Worm (Caenorhabditis elegans) whole organism, L4/young adult: Measurements from ENCODE around the gene unc-42.

Source experiments
- W03F9.2 ChIP-seq: fragments of 150-350 bp; optimal IDR thresholded peaks from 2 replicates; lab custom pipeline; 2014; ENCODE audit warnings: missing biosample characterization, missing genetic modification characterization
- dao-5 ChIP-seq: sonication (generic microtip); optimal IDR thresholded peaks from 2 replicates; lab custom pipeline; 2016; ENCODE audit warnings: missing genotype, missing genetic modification characterization, moderate library complexity, missing compliant biosample characterization
- him-1 ChIP-seq: sonication (generic microtip); optimal IDR thresholded peaks from 2 replicates; lab custom pipeline; 2016; ENCODE audit warnings: missing genotype, missing genetic modification reagents, missing genetic modification characterization, missing compliant biosample characterization

The unc-42 gene

ce11 chrV:9763759-9764158 lies 5.4 kb downstream of the unc-42 start:
- TF ChIP-seq W03F9.2 (no peak), dao-5 (tag; lab: Kevin White, UChicago) (no peak), him-1 (tag; lab: Kevin White, UChicago) (no peak)

- TF ChIP-seq W03F9.2 (no peak), dao-5 (tag; lab: Kevin White, UChicago) (no peak), him-1 (tag; lab: Kevin White, UChicago) (no peak)
Observed at ce11 chrV:9758437-9758836, 10.8 kb downstream of the unc-42 start.

DNA sequence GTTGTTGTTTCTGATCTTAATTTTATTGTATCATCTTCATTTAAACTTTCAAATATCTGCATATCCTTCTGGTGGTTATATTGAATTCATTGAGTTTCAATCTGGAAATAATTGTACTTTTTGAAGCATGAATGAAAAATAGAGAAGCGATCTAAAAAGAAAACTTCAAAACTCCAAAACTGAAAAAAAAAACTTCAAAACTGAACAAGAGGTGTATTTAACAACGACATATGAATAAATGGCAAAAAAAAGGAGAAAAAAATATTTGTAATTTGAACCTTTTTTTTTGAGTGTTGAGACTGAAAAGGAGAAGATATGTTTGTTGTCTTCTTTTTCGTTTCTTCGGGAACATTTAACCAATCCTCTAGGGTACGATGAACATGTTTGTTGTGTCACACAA lies 11.3 kb downstream of the unc-42 start, which contains the start of gene F58E6.11:
F58E6.11 (minus strand) TSS at position 101 of the 400 bp plus-strand sequence.
- TF ChIP-seq W03F9.2 (no peak), dao-5 (tag; lab: Kevin White, UChicago) (no peak), him-1 (tag; lab: Kevin White, UChicago) (no peak)

- TF ChIP-seq him-1 (tag; lab: Kevin White, UChicago), result no peak
- no peak for TF ChIP-seq dao-5 (tag; lab: Kevin White, UChicago)
- no peak for TF ChIP-seq W03F9.2
Observed at ce11 chrV:9756242-9756641, 12.9 kb downstream of the unc-42 start, which contains the start of gene hrg-3. TSS of gene hrg-3 (plus strand) at chrV:9756468.

- no peak for TF ChIP-seq W03F9.2
- no peak for TF ChIP-seq dao-5 (tag; lab: Kevin White, UChicago)
- TF ChIP-seq him-1 (tag; lab: Kevin White, UChicago), result no peak
Observed at ce11 chrV:9755725-9756124, 13.5 kb downstream of the unc-42 start, which contains the start of gene F58E6.8. TSS of gene F58E6.8 (minus strand) at chrV:9755825.

DNA sequence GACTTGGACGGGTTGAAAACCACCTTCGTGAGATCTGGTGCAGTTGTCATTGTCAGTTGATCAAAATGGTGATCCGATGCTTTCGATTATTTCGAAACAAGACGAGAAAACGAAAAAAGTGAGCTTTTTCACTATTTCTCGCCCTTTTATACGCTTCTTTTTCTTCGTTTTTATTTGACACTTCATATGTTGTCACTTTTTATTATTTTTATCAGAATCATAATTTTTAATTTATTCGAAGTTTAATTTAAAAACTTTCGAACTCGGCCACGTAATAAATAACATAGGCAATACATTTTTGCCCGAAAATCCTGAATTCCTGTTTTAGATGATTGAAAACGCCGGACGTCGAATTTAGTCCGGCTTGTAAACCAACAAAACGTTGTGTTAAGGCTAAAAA lies 14.7 kb downstream of the unc-42 start, which contains the start of gene F58E6.5:
F58E6.5 (minus strand) TSS at position 101 of the 400 bp plus-strand sequence.
- TF ChIP-seq dao-5 (tag; lab: Kevin White, UChicago), result no peak
- TF ChIP-seq him-1 (tag; lab: Kevin White, UChicago), result no peak
- TF ChIP-seq W03F9.2, result no peak

ce11 chrV:9753554-9753953 lies 15.6 kb downstream of the unc-42 start:
- TF ChIP-seq dao-5 (tag; lab: Kevin White, UChicago), result no peak
- no peak for TF ChIP-seq him-1 (tag; lab: Kevin White, UChicago)

ce11 chrV:9752918-9753317 lies 16.3 kb downstream of the unc-42 start, which contains the start of gene F58E6.6:
TSS of gene F58E6.6 (minus strand) at chrV:9753018.
- no peak for TF ChIP-seq W03F9.2
- TF ChIP-seq him-1 (tag; lab: Kevin White, UChicago), result no peak
- TF ChIP-seq dao-5 (tag; lab: Kevin White, UChicago), result no peak

- no peak for TF ChIP-seq W03F9.2
- TF ChIP-seq him-1 (tag; lab: Kevin White, UChicago), result no peak
- no peak for TF ChIP-seq dao-5 (tag; lab: Kevin White, UChicago)
Observed at ce11 chrV:9750308-9750707, 18.9 kb downstream of the unc-42 start, which contains the start of gene F58E6.4. TSS of gene F58E6.4 (minus strand) at chrV:9750408.

ce11 chrV:9744934-9745333 lies 24.3 kb downstream of the unc-42 start, which contains the start of gene F58E6.13:
TSS of gene F58E6.13 (plus strand) at chrV:9745234.
- TF ChIP-seq W03F9.2 (no peak), dao-5 (tag; lab: Kevin White, UChicago) (no peak), him-1 (tag; lab: Kevin White, UChicago) (no peak)

DNA sequence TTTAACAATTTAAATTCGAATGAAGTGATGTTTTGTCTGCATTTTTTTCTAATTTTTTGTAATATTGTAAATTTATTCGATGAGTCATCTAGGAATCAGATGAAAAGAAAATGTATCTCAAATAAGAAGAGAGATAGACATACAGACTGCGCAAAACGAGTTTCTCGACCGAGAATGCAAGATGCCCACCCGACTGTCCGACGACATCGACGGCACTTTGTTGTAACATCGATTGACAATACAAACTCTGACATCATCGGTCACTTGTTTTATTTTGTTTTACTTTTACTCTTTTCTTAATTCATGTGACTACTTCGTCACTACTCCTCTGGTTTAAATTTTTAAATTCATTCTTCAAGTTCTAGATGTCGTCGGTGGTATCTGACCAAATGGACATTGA lies 28.3 kb downstream of the unc-42 start, which contains the start of gene sta-2:
sta-2 (plus strand) TSS at position 349 of the 400 bp plus-strand sequence.
- no peak for TF ChIP-seq W03F9.2
- no peak for TF ChIP-seq dao-5 (tag; lab: Kevin White, UChicago)
- no peak for TF ChIP-seq him-1 (tag; lab: Kevin White, UChicago)

DNA sequence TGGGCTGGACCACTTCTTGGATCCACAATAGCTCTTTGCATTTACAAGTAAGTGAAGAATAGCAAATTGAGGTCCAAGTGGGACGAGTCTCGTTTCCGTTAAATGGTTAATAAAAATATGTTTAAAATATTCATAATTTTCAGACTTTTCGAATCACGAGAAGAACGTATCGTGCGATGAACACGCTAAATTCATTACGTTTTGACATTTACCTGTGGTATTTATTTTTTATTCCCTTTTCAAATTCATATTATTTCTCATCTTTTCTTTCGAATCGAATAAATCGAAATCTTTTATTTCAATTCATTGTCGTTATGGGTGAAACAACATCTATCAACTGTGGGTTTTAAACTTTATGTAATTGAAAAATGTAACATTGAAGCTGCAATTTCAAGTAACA lies 29.8 kb downstream of the unc-42 start, which contains the start of gene marc-1:
marc-1 (plus strand) TSS at position 301 of the 400 bp plus-strand sequence.
- no peak for TF ChIP-seq W03F9.2
- TF ChIP-seq dao-5 (tag; lab: Kevin White, UChicago), result no peak
- TF ChIP-seq him-1 (tag; lab: Kevin White, UChicago), result no peak

- no peak for TF ChIP-seq him-1 (tag; lab: Kevin White, UChicago)
- no peak for TF ChIP-seq W03F9.2
- no peak for TF ChIP-seq dao-5 (tag; lab: Kevin White, UChicago)
Observed at ce11 chrV:9738077-9738705, 31.0 kb downstream of the unc-42 start.

- TF ChIP-seq W03F9.2 (no peak), dao-5 (tag; lab: Kevin White, UChicago) (no peak), him-1 (tag; lab: Kevin White, UChicago) (no peak)
Observed at ce11 chrV:9737287-9737686, 31.9 kb downstream of the unc-42 start, which contains the start of gene aqp-4. TSS of gene aqp-4 (plus strand) at chrV:9737556.
